Fruit fly (Drosophila melanogaster) S2 (cell line): ENCODE data around the gene CG42268.

Experiments used
- CG8478 ChIP-seq: fragments of >200 bp; optimal IDR thresholded peaks from 2 replicates; lab custom pipeline; 2018
- CTCF ChIP-seq, 2 experiments: fragments of >200 bp; optimal IDR thresholded peaks; 2 replicates each; lab custom pipeline; 2018

Gene CG42268

DNA sequence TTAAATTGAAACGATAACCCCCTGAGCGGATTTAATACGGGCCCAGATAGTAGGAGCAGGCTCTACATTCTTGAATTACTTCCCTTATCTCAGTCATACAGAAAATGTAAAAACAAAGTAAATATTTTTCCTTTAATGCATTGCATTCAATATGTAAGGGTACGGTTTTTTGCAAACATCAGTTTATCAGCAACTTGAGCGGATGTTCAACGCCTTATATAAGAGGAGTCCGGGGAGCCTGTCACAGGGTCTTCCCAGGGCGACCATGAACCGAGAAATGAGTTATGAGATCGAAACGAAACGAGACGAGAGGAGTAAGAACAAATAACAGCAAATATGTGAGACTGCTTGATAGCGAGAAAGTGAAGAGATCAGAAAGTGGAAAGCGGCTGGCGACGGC is 43.6 kb downstream of the CG42268 start:
- no peak for TF ChIP-seq CG8478 (lab: Kevin White, UChicago)
- no peak for TF ChIP-seq CTCF (optimal IDR thresholded peaks at IDR 0.05; lab: Kevin White, UChicago)

DNA sequence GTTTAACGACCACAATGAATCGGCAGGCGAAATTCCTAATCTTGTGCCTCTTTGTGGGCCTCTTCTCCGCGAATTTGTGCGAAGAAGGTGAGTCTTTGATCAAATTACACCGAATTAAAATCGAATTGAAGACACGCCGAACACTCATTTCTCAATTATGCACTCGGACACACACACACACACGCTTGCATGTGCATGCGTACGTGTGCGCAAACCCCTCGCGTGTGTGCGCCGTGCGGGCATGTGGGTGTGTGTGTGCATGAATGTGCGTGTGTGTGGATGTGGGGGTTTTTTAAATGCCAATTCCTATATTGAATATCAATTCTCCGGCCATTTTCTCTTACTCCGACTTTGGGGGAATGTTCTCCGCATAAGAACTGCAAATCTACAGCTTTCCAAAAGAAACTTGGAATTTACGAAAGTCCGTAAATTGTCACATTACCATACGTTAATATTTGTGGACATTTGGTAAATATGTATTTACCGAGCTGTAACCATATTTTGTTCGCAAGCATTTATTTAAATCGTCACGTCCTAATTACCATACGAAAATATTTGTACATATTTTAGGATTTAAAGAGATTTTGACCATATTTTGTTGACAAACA is 45.6 kb downstream of the CG42268 start:
- TF ChIP-seq CG8478 (lab: Kevin White, UChicago) (no peak), CTCF (optimal IDR thresholded peaks at IDR 0.05; lab: Kevin White, UChicago) (no peak)

DNA sequence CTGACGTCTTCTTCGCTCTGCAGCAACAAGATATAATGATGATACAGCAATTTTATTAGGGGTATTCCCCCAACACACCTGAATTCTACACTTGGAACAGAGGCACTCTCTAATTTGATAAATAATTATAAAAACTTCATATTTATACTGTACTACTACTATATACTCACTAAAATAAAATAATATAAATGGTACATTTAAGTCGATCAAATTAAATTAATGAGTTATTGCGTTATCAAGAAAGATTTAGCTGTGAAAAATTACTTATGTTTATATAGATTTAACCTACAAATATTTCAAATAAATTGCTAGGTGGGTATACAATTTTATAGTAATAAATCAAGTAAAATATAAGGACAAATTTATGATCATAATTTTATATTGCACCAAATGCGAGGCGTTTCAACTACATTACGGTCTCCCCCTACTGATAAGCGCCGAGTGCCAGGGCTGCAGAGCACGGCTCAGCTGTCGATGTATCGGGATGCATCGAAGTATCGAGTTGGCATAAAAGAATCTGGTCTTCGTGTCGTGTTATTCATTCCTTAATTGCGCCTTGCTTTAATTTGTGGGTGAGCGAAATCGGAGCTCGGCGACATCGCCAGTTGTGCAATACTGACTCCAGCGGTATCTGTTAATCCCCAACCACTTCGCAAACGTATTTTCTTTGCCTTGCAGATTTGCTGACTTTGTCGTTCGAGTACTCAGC is 46.2 kb downstream of the CG42268 start, which contains the start of gene vsg:
vsg (plus strand) TSS at position 497 of the 709 bp plus-strand sequence.
- no peak for TF ChIP-seq CTCF (optimal IDR thresholded peaks at IDR 0.05; lab: Kevin White, UChicago)
- no peak for TF ChIP-seq CG8478 (lab: Kevin White, UChicago)

DNA sequence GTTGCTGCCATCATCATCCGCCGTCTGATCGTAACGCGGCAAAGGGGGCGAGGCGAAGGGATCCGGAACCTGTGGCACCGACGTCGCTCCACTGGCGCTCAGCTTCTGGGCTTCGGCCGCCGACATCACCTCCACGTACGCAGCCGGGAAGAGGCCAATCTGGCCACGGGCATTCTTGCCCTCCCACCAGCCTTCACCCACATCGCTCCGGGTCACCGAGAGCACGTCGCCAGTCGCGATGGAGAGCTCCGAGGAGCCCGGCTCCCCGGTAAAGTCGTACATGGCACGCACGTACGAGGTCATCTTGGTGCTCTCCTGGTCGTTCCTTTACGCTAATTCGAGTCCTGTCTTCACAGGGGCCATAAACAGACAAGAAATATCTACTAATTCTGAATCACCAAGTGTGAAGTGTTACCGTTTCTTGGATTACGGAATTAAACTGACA is 46.8 kb downstream of the CG42268 start, which contains the start of gene SH3PX1:
SH3PX1 (minus strand) TSS at position 445 of the 445 bp plus-strand sequence.
- no peak for TF ChIP-seq CTCF (optimal IDR thresholded peaks at IDR 0.05; lab: Kevin White, UChicago)
- TF ChIP-seq CG8478 (lab: Kevin White, UChicago): no peak

DNA sequence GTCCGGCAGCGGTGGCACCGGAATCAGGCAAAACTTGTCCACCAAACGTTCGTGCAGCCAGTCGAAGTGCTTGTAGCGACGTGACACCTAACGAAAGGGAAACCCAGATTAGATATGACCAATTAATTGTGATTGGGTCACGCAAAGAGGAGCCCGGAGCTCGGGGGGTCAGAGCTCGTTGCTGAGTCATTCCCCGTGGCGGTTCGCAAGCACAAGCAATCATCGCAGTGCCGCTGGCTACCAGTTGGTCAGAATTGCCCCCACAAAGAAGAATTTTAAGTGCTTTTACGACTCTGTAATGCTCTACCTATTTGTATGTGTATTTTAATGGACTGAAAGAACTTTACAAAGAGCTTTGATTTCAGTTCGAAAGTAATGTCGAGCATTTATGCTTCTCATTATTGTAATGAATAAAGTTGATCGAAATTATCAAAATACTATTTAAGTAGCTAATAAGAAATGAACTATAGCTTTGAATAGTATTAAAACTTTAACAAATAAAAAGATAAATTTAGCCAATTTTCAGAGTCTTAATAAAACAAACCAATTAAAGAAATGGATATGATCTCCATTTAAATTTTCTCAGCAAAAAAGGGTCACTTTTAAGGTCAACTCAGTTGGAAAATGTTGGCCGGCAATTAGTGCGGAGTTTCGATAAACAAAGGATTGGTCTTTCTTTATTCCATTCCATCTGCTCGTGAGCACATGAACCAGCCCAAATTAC is 48.0 kb downstream of the CG42268 start:
- TF ChIP-seq CTCF (optimal IDR thresholded peaks at IDR 0.05; lab: Kevin White, UChicago): no peak
- no peak for TF ChIP-seq CG8478 (lab: Kevin White, UChicago)

DNA sequence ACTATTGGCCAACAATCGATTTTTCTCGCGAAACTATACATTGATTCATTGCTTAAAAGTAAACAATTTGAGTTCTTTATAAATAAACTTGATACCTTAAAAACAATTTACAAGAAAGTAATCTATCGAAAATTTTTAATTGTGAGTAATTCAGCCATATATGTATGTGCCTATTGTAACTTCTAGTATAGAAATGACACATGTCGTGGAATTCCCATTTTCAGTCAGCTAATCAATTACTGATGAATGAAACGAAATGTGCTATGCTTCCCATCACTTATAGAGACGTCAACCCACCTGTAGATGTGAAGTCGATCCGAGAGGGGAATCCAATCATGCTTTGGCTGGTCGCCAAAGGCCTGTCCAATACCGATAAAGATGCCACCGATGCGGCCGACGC is 49.0 kb downstream of the CG42268 start:
- TF ChIP-seq CG8478 (lab: Kevin White, UChicago): no peak

DNA sequence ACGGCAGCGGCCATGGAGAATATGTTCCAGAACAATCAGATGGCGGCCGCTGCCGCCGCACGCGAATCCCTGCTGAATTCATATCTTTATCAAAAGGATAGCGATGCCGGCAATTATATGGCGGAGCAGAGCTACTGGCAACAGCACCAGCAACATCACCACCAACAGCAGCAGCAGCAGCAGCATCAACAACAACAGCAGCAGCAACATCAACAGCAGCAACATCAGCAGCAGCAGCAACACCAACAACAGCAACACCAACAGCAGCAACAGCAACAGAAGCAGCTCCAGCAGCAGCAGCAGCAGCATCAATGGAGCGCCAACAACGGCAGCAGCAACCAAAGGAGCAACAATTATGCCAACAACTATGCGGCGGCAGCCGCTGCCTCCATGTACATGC is 51.4 kb downstream of the CG42268 start:
- no peak for TF ChIP-seq CTCF (optimal IDR thresholded peaks at IDR 0.05; lab: Kevin White, UChicago)
- TF ChIP-seq CG8478 (lab: Kevin White, UChicago): no peak

DNA sequence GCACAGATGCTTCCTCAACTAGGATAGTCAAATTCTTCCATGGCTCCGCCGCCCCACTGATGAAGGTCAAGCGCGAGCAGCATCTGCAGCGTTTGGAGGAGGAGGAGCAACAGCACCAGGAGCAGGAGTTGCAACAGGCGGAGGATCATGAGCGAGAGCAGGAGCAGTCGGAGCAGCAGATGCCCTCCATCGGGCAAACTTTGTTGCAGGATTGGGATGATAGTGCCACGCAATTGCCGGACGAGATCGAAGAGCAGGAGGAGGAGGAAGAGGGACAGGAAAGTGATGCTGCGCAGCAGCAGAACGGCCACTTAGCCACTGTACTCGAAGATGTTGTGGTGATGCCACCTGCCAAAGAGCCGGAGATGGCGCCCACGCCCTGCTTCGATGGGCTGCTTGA is 54.6 kb downstream of the CG42268 start:
- TF ChIP-seq CTCF (optimal IDR thresholded peaks at IDR 0.05; lab: Kevin White, UChicago): no peak
- no peak for TF ChIP-seq CG8478 (lab: Kevin White, UChicago)

DNA sequence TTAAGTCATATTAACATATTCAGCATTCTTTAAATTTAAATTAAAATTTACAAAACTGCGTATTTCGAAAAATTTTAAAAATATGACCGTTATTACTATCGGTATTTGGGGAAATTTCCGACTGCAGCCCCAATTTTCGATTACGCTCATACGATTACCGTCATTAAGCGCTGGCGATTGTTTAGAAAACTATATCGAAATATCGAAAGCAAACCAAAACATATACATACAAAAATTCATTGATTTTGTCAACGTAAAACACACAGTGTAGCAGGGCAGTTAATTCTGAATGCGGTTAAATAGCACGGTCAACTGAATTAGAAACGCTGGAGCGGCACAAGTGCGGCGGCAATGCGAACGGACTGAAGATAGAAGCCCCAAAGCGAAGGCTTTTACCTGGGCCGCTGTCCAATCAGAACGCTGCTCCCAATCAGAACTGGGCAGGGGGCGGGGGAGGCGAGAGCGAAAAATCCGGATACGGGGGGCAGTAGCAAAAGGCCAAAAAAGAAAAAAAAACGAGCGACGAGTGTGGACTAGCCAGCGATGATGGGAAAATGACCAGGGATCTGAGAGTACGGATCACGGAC is 55.9 kb downstream of the CG42268 start, which contains the start of gene CG16711:
CG16711 (plus strand) TSS at position 170 of the 587 bp plus-strand sequence.
- TF ChIP-seq CG8478 (lab: Kevin White, UChicago) (no peak), CTCF (optimal IDR thresholded peaks at IDR 0.05; lab: Kevin White, UChicago) (no peak)

DNA sequence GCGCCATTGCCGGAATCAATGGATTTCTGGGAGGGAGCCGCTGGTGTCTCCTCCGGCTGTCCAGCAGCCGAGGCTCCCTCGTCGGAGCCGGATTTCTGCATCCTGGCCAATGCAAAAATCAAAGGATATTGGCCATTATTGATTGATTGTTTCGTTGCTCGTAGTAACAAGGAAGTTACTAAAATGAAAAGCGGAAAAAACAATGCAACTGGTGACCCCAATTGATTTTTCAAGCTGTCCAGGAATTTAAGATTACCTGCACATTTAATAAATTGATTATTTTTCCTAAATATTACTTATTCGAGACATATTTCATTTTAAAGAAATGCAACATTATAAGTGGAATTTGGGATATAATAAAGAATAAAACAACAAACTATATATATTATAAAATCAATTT is 56.7 kb downstream of the CG42268 start, which contains the start of gene CG6761:
CG6761 (minus strand) TSS at position 101 of the 400 bp plus-strand sequence.
- TF ChIP-seq CG8478 (lab: Kevin White, UChicago) (no peak), CTCF (optimal IDR thresholded peaks at IDR 0.05; lab: Kevin White, UChicago) (no peak)

DNA sequence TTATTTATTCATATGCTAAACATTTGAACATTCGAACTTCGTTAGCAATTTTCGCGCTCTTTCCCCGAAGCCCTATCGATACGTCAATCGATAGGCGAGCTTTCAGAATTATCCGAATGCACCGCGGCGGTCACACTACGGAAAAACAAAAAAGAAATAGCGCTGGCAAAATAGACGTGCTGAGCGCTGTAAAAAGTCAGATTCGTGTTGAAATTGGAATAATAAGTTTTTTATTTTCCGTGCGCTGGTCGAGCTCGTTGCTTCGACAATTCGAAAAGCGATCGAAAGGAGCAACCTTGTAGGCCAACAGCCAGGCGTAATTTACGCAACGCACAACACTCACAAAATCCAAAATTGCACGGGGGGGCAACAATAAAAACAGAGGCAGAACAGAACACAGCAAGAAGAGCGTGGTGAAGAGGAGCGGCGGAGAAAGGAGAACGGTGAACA is 62.0 kb downstream of the CG42268 start, which contains the start of gene Ubc4:
Ubc4 (plus strand) TSS at position 144 of the 450 bp plus-strand sequence.
- no peak for TF ChIP-seq CG8478 (lab: Kevin White, UChicago)
- no peak for TF ChIP-seq CTCF (optimal IDR thresholded peaks at IDR 0.05; lab: Kevin White, UChicago)

DNA sequence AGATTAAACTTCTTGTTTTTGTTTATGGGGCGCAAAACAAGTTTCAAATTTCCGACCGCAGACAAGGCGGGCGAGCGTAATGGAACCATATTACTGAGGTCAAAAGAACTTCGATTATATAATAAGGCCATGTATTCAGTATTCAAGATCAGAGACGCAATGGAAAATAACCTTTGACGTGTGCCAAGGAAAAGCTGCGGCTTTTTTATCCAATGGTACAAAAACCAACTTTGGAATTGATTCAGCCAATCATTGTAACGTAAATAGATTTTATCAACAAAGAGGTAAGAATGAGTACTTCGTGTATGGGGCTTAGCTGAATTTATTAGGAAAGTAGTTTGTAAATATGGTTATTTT is 62.7 kb downstream of the CG42268 start:
- no peak for TF ChIP-seq CTCF (optimal IDR thresholded peaks at IDR 0.05; lab: Kevin White, UChicago)
- no peak for TF ChIP-seq CG8478 (lab: Kevin White, UChicago)

DNA sequence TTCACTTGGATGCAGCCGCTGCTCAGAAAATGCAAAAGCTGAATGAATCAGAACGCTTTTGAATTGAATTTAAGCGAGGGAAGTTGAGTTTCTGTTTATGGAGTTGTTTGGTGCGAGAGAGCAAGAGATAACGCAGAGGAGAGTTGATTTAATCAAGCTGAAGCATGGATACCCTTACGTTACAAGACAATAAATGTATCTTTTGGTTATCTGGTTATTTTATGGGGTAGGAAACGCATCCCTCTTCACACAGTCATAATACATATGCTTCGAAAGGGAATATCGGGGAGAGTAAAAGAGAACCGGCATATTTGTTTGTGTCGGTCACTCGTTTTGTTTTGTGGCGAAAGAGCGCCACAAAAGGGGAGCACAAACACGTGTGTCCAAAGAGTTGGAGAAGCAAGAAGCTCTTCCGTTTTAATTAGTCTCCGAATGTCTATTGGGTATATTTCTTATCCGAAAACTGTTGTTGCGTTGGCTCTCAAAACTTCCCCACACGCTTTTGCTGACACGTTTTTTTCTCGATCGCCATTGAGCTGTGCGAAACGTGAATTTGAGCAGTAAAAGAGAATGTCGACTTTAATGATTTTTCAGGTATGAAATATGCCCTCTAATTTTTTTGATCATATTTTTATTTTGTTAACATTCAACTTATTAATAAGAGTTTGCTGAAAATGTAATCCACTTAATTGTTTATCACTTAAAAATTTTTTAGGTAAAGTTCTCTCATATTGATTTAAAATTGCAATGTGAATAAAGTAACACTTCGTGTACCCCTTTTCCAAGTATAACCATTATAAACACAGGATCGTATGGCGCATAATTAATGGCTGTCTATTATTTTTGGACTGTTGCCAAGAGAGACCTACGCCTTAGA is 63.3 kb downstream of the CG42268 start, which contains the start of gene Prps:
Prps (minus strand) TSS at position 51 of the 877 bp plus-strand sequence.
- TF ChIP-seq CG8478 (lab: Kevin White, UChicago): no peak
- TF ChIP-seq CTCF (optimal IDR thresholded peaks at IDR 0.05; lab: Kevin White, UChicago): no peak
